Worm (Caenorhabditis elegans) whole organism, late embryonic: ENCODE results near the gene Y38C1BA.4.

Experiments
- K09A11.1 ChIP-seq: sonication (generic microtip); optimal IDR thresholded peaks from 2 replicates; lab custom pipeline; 2017; ENCODE audit warnings: antibody characterized with exemption, mild to moderate bottlenecking, missing genetic modification characterization, missing compliant biosample characterization; ENCODE audit not compliant: insufficient read depth
- ama-1 ChIP-seq: fragments of 150-350 bp; optimal IDR thresholded peaks from 2 replicates; lab custom pipeline; 2014
- ceh-22 ChIP-seq: sonication (generic microtip); optimal IDR thresholded peaks from 2 replicates; lab custom pipeline; 2017; ENCODE audit warnings: missing biosample characterization, missing genetic modification characterization
- fkh-10 ChIP-seq: fragments of 150-350 bp; optimal IDR thresholded peaks from 2 replicates; lab custom pipeline; 2014; ENCODE audit warnings: missing biosample characterization, missing genetic modification reagents, missing genetic modification characterization
- hlh-30 ChIP-seq: sonication (generic microtip); optimal IDR thresholded peaks from 2 replicates; lab custom pipeline; 2017; ENCODE audit warnings: antibody characterized with exemption, missing genetic modification characterization, missing compliant biosample characterization; ENCODE audit not compliant: insufficient read depth
- pqm-1 ChIP-seq: sonication (generic microtip); optimal IDR thresholded peaks from 2 replicates; lab custom pipeline; 2016; ENCODE audit warnings: missing genetic modification characterization, missing compliant biosample characterization
- sox-4 ChIP-seq: sonication (generic microtip); optimal IDR thresholded peaks from 2 replicates; lab custom pipeline; 2017; ENCODE audit warnings: mild to moderate bottlenecking, missing genetic modification characterization, inconsistent platforms, missing compliant biosample characterization

- TF ChIP-seq fkh-10 (GFP tag; lab: Kevin White, UChicago) = no peak
- TF ChIP-seq K09A11.1 = no peak
- no peak for TF ChIP-seq hlh-30
- TF ChIP-seq sox-4 = no peak
- TF ChIP-seq pqm-1 (tag; lab: Kevin White, UChicago) = no peak
- TF ChIP-seq ceh-22 (tag; lab: Kevin White, UChicago) = no peak
- TF ChIP-seq ama-1 = no peak
Measured at ce11 chrIV:1834242-1834641, 12.6 kb downstream of the Y38C1BA.4 start, which contains the start of gene ccm-2.
